Fruit fly (Drosophila melanogaster) Kc167 (cell line): ENCODE measurements around the gene CG32270.

Experiments
- h ChIP-seq: fragments of >200 bp; optimal IDR thresholded peaks from 3 replicates; lab custom pipeline; 2018; ENCODE audit warnings: missing external identifiers
- psq ChIP-seq: fragments of >200 bp; optimal IDR thresholded peaks from 2 replicates; lab custom pipeline; 2017; ENCODE audit warnings: missing external identifiers

DNA sequence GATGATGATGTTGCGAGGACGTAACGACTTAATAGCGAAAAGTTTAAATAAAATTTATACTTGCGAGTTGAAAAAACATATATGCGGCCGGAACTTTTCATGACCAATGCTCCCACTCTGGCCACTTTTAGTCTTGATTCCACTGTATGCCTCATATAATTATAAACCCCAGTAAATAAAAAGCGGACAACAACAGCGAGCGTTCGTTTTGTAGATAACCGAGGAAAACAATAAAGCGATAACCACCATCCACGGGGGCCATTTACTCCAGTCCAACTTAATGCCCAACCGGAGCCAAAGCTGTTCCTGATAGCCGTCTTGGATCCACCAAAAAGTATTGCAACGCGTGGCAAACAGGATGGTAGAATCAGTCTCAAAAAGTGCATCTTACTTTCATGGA, 27.5 kb upstream of the CG32270 start:
- no peak for TF ChIP-seq psq (lab: Kevin White, UChicago)
- no peak for TF ChIP-seq h
